Worm (Caenorhabditis elegans) whole organism, L2 larva: ENCODE measurements around the gene K08F9.3.
A peak's percentile ranks its signal among the peaks of the same experiment; 100 is the strongest.

Source experiments
- C34F6.9 ChIP-seq: fragments of 150-350 bp; optimal IDR thresholded peaks from 2 replicates; lab custom pipeline; 2014; ENCODE audit warnings: missing biosample characterization, missing genetic modification characterization
- F13H6.1 ChIP-seq: sonication (generic microtip); optimal IDR thresholded peaks from 2 replicates; lab custom pipeline; 2016; ENCODE audit warnings: missing genetic modification characterization, missing compliant biosample characterization
- R02D3.7 ChIP-seq: fragments of 150-350 bp; optimal IDR thresholded peaks from 2 replicates; lab custom pipeline; 2014; ENCODE audit warnings: missing biosample characterization, missing genetic modification characterization
- Y55F3AM.14 ChIP-seq: fragments of 200-800 bp; sonication (Bioruptor generic); optimal IDR thresholded peaks from 2 replicates; lab custom pipeline; 2018; ENCODE audit warnings: mild to moderate bottlenecking, missing genetic modification characterization, missing compliant biosample characterization
- ZK546.5 ChIP-seq: sonication (generic microtip); optimal IDR thresholded peaks from 2 replicates; lab custom pipeline; 2017; ENCODE audit warnings: missing biosample characterization, missing genetic modification characterization
- alr-1 ChIP-seq: fragments of 150-350 bp; optimal IDR thresholded peaks from 2 replicates; lab custom pipeline; 2014; ENCODE audit warnings: missing biosample characterization, missing genetic modification characterization
- aly-2 ChIP-seq: fragments of 150-350 bp; optimal IDR thresholded peaks from 2 replicates; lab custom pipeline; 2014; ENCODE audit warnings: missing biosample characterization, missing genetic modification characterization
- ama-1 ChIP-seq: fragments of 150-350 bp; optimal IDR thresholded peaks from 2 replicates; lab custom pipeline; 2018; ENCODE audit warnings: inconsistent platforms
- blmp-1 ChIP-seq: sonication (generic microtip); optimal IDR thresholded peaks from 2 replicates; lab custom pipeline; 2017; ENCODE audit warnings: missing genetic modification characterization, mild to moderate bottlenecking, missing compliant biosample characterization, antibody characterized with exemption, moderate library complexity; ENCODE audit not compliant: insufficient read depth
- ceh-16 ChIP-seq: fragments of 150-350 bp; optimal IDR thresholded peaks from 2 replicates; lab custom pipeline; 2014; ENCODE audit warnings: missing biosample characterization, missing genetic modification characterization
- ceh-82 ChIP-seq: fragments of 150-350 bp; optimal IDR thresholded peaks from 2 replicates; lab custom pipeline; 2014; ENCODE audit warnings: missing biosample characterization, missing genetic modification characterization
- crh-2 ChIP-seq: sonication (generic microtip); optimal IDR thresholded peaks from 2 replicates; lab custom pipeline; 2017; ENCODE audit warnings: missing biosample characterization, missing genetic modification characterization
- dmd-4 ChIP-seq: sonication (generic microtip); optimal IDR thresholded peaks from 2 replicates; lab custom pipeline; 2017; ENCODE audit warnings: missing biosample characterization, missing genetic modification characterization
- egl-27 ChIP-seq: sonication (generic microtip); optimal IDR thresholded peaks from 3 replicates; lab custom pipeline; 2017; ENCODE audit warnings: missing biosample characterization, missing genetic modification reagents, missing genetic modification characterization
- elt-1 ChIP-seq: fragments of 150-350 bp; optimal IDR thresholded peaks from 2 replicates; lab custom pipeline; 2014; ENCODE audit warnings: missing biosample characterization, missing genetic modification characterization
- elt-3 ChIP-seq: sonication (generic microtip); optimal IDR thresholded peaks from 2 replicates; lab custom pipeline; 2017; ENCODE audit warnings: missing biosample characterization, missing genetic modification characterization
- fos-1 ChIP-seq: fragments of 150-350 bp; optimal IDR thresholded peaks from 2 replicates; lab custom pipeline; 2014; ENCODE audit warnings: missing biosample characterization, missing genetic modification characterization
- gmeb-1 ChIP-seq: fragments of 150-350 bp; optimal IDR thresholded peaks from 2 replicates; lab custom pipeline; 2014; ENCODE audit warnings: missing biosample characterization, missing genetic modification characterization
- lin-11 ChIP-seq: fragments of 150-350 bp; sonication (generic microtip); optimal IDR thresholded peaks from 2 replicates; lab custom pipeline; 2014; ENCODE audit warnings: missing biosample characterization, missing genetic modification characterization, inconsistent platforms, mixed read lengths
- lin-13 ChIP-seq: fragments of 150-350 bp; optimal IDR thresholded peaks from 2 replicates; lab custom pipeline; 2014; ENCODE audit warnings: missing biosample characterization, missing genetic modification reagents, missing genetic modification characterization
- lin-39 ChIP-seq: fragments of 150-350 bp; optimal IDR thresholded peaks from 2 replicates; lab custom pipeline; 2014; ENCODE audit warnings: missing biosample characterization, missing genetic modification reagents, missing genetic modification characterization
- lsy-2 ChIP-seq, 2 experiments: fragments of 150-350 bp in 1 of 2; sonication (generic microtip) in 1 of 2; optimal IDR thresholded peaks; 2 replicates each; lab custom pipeline; 2014 to 2017; ENCODE audit warnings: missing biosample characterization in 2 of 2, missing genetic modification characterization in 2 of 2
- mab-5 ChIP-seq: fragments of 150-350 bp; optimal IDR thresholded peaks from 2 replicates; lab custom pipeline; 2014; ENCODE audit warnings: missing biosample characterization, missing genetic modification characterization
- mbf-1 ChIP-seq: sonication (generic microtip); optimal IDR thresholded peaks from 2 replicates; lab custom pipeline; 2017; ENCODE audit warnings: missing biosample characterization, missing genetic modification characterization
- mdl-1 ChIP-seq, 2 experiments: fragments of 150-350 bp in 1 of 2; sonication (generic microtip) in 1 of 2; optimal IDR thresholded peaks; 2 replicates each; lab custom pipeline; 2017; ENCODE audit warnings: missing biosample characterization in 2 of 2, missing genetic modification characterization in 2 of 2
- nhr-10 ChIP-seq: sonication (generic microtip); optimal IDR thresholded peaks from 2 replicates; lab custom pipeline; 2017; ENCODE audit warnings: missing biosample characterization, missing genetic modification characterization
- nhr-11 ChIP-seq: fragments of 150-350 bp; optimal IDR thresholded peaks from 2 replicates; lab custom pipeline; 2014; ENCODE audit warnings: missing biosample characterization, missing genetic modification characterization
- nhr-12 ChIP-seq: fragments of 150-350 bp; optimal IDR thresholded peaks from 2 replicates; lab custom pipeline; 2014; ENCODE audit warnings: missing biosample characterization, missing genetic modification characterization
- nhr-129 ChIP-seq: fragments of 150-350 bp; optimal IDR thresholded peaks from 2 replicates; lab custom pipeline; 2014; ENCODE audit warnings: missing biosample characterization, missing genetic modification characterization
- nhr-21 ChIP-seq: fragments of 150-350 bp; optimal IDR thresholded peaks from 2 replicates; lab custom pipeline; 2014; ENCODE audit warnings: missing biosample characterization, missing genetic modification characterization
- nhr-23 ChIP-seq: fragments of 150-350 bp; optimal IDR thresholded peaks from 2 replicates; lab custom pipeline; 2014; ENCODE audit warnings: missing biosample characterization, missing genetic modification reagents, missing genetic modification characterization
- nhr-237 ChIP-seq: fragments of 150-350 bp; optimal IDR thresholded peaks from 2 replicates; lab custom pipeline; 2014; ENCODE audit warnings: missing biosample characterization, missing genetic modification characterization
- nhr-25 ChIP-seq: fragments of 150-350 bp; sonication (generic microtip); optimal IDR thresholded peaks from 3 replicates; lab custom pipeline; 2014; ENCODE audit warnings: missing biosample characterization, missing genetic modification characterization
- nhr-6 ChIP-seq: fragments of 150-350 bp; optimal IDR thresholded peaks from 2 replicates; lab custom pipeline; 2014; ENCODE audit warnings: missing biosample characterization, missing genetic modification characterization
- nhr-77 ChIP-seq: fragments of 150-350 bp; optimal IDR thresholded peaks from 2 replicates; lab custom pipeline; 2014; ENCODE audit warnings: missing biosample characterization, missing genetic modification characterization
- peb-1 ChIP-seq: fragments of 150-350 bp; optimal IDR thresholded peaks from 2 replicates; lab custom pipeline; 2014; ENCODE audit warnings: missing biosample characterization, missing genetic modification characterization
- sem-4 ChIP-seq: fragments of 150-350 bp; optimal IDR thresholded peaks from 2 replicates; lab custom pipeline; 2014; ENCODE audit warnings: missing biosample characterization, missing genetic modification reagents, missing genetic modification characterization
- skn-1 ChIP-seq: sonication (generic microtip); optimal IDR thresholded peaks from 2 replicates; lab custom pipeline; 2017; ENCODE audit warnings: missing biosample characterization, missing genetic modification characterization
- sma-3 ChIP-seq: sonication (generic microtip); optimal IDR thresholded peaks from 2 replicates; lab custom pipeline; 2016; ENCODE audit warnings: missing genetic modification reagents, missing genetic modification characterization, missing compliant biosample characterization
- sma-9 ChIP-seq, 2 experiments: fragments of 150-350 bp in 1 of 2; sonication (generic microtip) in 1 of 2; optimal IDR thresholded peaks; 2 replicates each; lab custom pipeline; 2014 to 2016; ENCODE audit warnings: missing genetic modification characterization in 2 of 2, mild to moderate bottlenecking in 1 of 2, missing biosample characterization in 1 of 2, missing compliant biosample characterization in 1 of 2, missing genetic modification reagents in 1 of 2, moderate library complexity in 1 of 2
- snpc-4 ChIP-seq: fragments of 150-350 bp; optimal IDR thresholded peaks from 2 replicates; lab custom pipeline; 2014; ENCODE audit warnings: missing biosample characterization, missing genetic modification characterization
- unc-39 ChIP-seq: fragments of 150-350 bp; optimal IDR thresholded peaks from 2 replicates; lab custom pipeline; 2014; ENCODE audit warnings: missing biosample characterization, missing genetic modification characterization
- unc-55 ChIP-seq: fragments of 150-350 bp; sonication (generic microtip); optimal IDR thresholded peaks from 3 replicates; lab custom pipeline; 2014; ENCODE audit warnings: missing biosample characterization, missing genetic modification reagents, missing genetic modification characterization
- unc-62 ChIP-seq: fragments of 150-350 bp; optimal IDR thresholded peaks from 2 replicates; lab custom pipeline; 2014; ENCODE audit warnings: missing biosample characterization, missing genetic modification reagents, missing genetic modification characterization
- zag-1 ChIP-seq: fragments of 150-350 bp; optimal IDR thresholded peaks from 2 replicates; lab custom pipeline; 2014; ENCODE audit warnings: missing biosample characterization, missing genetic modification characterization
- ztf-1 ChIP-seq: fragments of 200-800 bp; sonication (Bioruptor generic); conservative IDR thresholded peaks from 2 replicates; pipeline ENCODE4 v1.3.6; 2022; ENCODE audit warnings: missing genetic modification characterization, missing compliant biosample characterization
- ztf-11 ChIP-seq: sonication (generic microtip); optimal IDR thresholded peaks from 2 replicates; lab custom pipeline; 2017; ENCODE audit warnings: missing biosample characterization, missing genetic modification characterization
- ztf-4 ChIP-seq: fragments of 150-350 bp; optimal IDR thresholded peaks from 2 replicates; lab custom pipeline; 2014; ENCODE audit warnings: missing biosample characterization, missing genetic modification characterization

The K08F9.3 gene

DNA sequence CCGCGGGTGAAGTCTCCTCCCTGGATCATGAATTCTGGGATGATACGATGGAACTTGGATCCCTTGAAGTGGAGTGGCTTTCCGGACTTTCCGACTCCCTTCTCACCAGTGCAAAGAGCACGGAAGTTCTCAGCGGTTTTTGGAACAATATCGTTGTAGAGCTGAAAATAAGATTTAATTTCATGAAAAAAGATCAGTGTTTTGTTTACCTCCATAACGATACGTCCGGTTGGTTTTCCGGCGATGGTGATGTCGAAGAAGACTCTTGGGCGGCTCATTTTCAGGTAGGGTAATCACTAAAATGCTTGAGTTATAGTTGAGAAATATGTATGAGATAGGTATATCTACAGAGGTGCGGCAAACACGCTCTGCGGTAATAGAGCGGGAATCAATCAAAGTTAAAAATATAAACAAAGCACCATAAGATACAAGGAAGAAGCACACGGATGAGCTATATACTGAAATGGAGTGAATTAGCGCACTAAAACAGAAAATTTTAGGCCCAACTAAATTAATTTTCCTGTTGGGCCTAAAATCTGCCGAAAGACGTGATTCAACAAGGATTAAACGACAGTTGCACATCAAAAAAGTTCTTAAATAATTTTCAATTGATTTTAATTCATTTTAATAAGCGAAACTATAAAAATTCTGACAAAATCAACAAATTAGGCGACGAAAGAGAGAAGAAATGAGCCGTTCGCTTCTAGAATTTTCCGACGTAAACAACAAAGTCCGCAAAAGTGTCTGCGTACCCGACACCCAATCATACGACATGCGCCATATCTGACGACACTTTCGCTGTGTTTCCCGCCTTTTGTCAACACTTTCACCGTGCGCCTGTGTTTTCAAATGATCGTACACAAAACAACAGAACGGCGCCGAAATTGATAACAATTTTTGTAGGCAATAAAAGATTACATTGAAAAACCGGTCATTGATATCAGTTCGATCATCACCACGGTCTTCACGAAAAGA lies 47.0 kb downstream of the K08F9.3 start, which contains the start of the genes cyn-7 and bath-36:
Gene cyn-7 (minus strand): TSS at position 296 of the 975 bp plus-strand sequence.
Gene bath-36 (plus strand): TSS at position 806 of the 975 bp plus-strand sequence.
- TF ChIP-seq nhr-21 (tag; lab: Kevin White, UChicago) (peak; percentile 61), unc-62 (GFP tag; lab: Kevin White, UChicago) (no peak), mdl-1 (tag; optimal IDR thresholded peaks at IDR 0.05; lab: Kevin White, UChicago) (peak in 1 of 2 experiments; percentile 18), egl-27 (tag; lab: Kevin White, UChicago) (peak; percentile 70), lsy-2 (tag; optimal IDR thresholded peaks at IDR 0.05; lab: Kevin White, UChicago) (peak; percentile 71 to 87), dmd-4 (tag; lab: Kevin White, UChicago) (no peak), nhr-23 (tag; lab: Kevin White, UChicago) (no peak), ceh-82 (tag; lab: Kevin White, UChicago) (no peak), gmeb-1 (peak; percentile 86), elt-3 (tag; lab: Kevin White, UChicago) (no peak), fos-1 (tag; lab: Kevin White, UChicago) (peak; percentile 89), nhr-11 (no peak), ztf-11 (tag; lab: Kevin White, UChicago) (no peak), ama-1 (lab: Kevin White, UChicago) (no peak), snpc-4 (tag; lab: Kevin White, UChicago) (peak; percentile 28), aly-2 (tag; lab: Kevin White, UChicago) (no peak), unc-39 (tag; lab: Kevin White, UChicago) (no peak), nhr-237 (no peak), mbf-1 (tag; lab: Kevin White, UChicago) (no peak), lin-13 (GFP tag; lab: Kevin White, UChicago) (peak; percentile 70), lin-11 (tag; lab: Kevin White, UChicago) (no peak), sem-4 (tag; lab: Kevin White, UChicago) (peak; percentile 24), blmp-1 (tag; lab: Kevin White, UChicago) (peak; percentile 86), sma-3 (GFP tag; lab: Kevin White, UChicago) (peak; percentile 88), Y55F3AM.14 (no peak), nhr-6 (no peak), sma-9 (GFP tag; optimal IDR thresholded peaks at IDR 0.05; lab: Kevin White, UChicago) (peak; percentile 72), sma-9 (tag; optimal IDR thresholded peaks at IDR 0.05; lab: Kevin White, UChicago) (no peak), zag-1 (tag; lab: Kevin White, UChicago) (no peak), crh-2 (peak; percentile 82), alr-1 (tag; lab: Kevin White, UChicago) (no peak), lin-39 (tag; lab: Kevin White, UChicago) (no peak), mab-5 (tag; lab: Kevin White, UChicago) (peak; percentile 3), ceh-16 (tag; lab: Kevin White, UChicago) (no peak), ZK546.5 (tag; lab: Kevin White, UChicago) (no peak), F13H6.1 (tag; lab: Kevin White, UChicago) (peak; percentile 78), elt-1 (tag; lab: Kevin White, UChicago) (no peak), skn-1 (tag; lab: Kevin White, UChicago) (no peak), ztf-4 (tag; lab: Kevin White, UChicago) (peak; percentile 34), nhr-25 (tag; lab: Kevin White, UChicago) (peak; percentile 75), nhr-129 (peak; percentile 71), ztf-1 (GFP tag; lab: Robert Waterston, UW) (no peak), peb-1 (no peak), nhr-77 (tag; lab: Kevin White, UChicago) (no peak), nhr-12 (no peak), unc-55 (peak; percentile 67), C34F6.9 (tag; lab: Kevin White, UChicago) (peak; percentile 86), nhr-10 (tag; lab: Kevin White, UChicago) (no peak), R02D3.7 (tag; lab: Kevin White, UChicago) (peak; percentile 9)
